Fruit fly (Drosophila melanogaster): ENCODE data around the gene Ugt49B2.

Ugt49B2 gene

DNA sequence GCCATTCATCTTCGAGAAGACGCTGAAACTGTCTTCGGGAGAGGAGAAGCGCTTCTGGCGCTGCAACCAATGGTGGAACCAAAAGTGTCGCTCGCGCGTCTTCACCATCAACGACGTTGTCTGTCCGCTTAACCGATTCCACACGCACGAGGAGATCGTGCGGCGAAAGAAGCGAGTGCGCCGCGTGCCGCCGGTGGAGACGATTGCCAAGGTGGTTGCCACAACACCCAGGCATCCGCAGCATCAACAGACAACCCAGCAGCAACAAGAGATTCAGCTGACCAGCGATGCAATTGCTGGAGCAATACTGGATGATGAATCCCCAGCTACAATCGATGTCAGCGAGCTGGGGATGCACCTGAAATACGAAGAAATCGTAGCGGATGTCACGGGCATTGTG lies 31.1 kb downstream of the Ugt49B2 start:
- no peak for TF ChIP-seq CG9139 (GFP tag; optimal IDR thresholded peaks at IDR 0.05)
- no peak for TF ChIP-seq pdm3 (GFP tag; optimal IDR thresholded peaks at IDR 0.05)
- no peak for TF ChIP-seq CG6163 (GFP tag; IDR thresholded peaks at IDR 0.05)
- TF ChIP-seq CG11294 (GFP tag; IDR thresholded peaks at IDR 0.05) = peak; percentile 32; the same call in 1 of the 2 replicates
- no peak for TF ChIP-seq net (GFP tag; optimal IDR thresholded peaks at IDR 0.05)
- no peak for TF ChIP-seq Sox102F (GFP tag; optimal IDR thresholded peaks at IDR 0.05)
- TF ChIP-seq CG6854 (GFP tag; optimal IDR thresholded peaks at IDR 0.05) = no peak
- no peak for TF ChIP-seq Hr38 (GFP tag; optimal IDR thresholded peaks at IDR 0.05)

DNA sequence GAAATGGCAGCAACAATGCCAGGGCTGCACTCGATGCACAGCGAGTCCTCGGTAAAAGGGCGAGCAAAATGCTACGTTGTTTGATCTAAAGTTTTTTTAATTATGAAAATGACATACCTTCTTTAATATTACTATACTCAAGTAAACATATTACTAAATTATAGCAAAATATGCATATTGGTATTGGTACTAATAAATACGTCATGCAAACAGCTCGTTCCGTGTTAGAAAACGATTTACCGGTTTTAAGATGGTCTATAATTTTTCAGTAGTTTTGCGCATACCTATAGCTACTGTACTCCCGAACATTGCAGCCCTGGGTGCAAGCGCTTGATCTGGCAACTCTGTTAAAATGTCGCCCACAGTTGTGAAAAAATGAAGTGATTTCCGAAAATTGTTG lies 34.3 kb downstream of the Ugt49B2 start:
- TF ChIP-seq Met (GFP tag; optimal IDR thresholded peaks at IDR 0.05) = peak; percentile 97
- peak; percentile 94 for TF ChIP-seq Gug (GFP tag; IDR thresholded peaks at IDR 0.05)
- TF ChIP-seq Hr4 (GFP tag; optimal IDR thresholded peaks at IDR 0.05) = peak; percentile 98
- peak; percentile 97 for TF ChIP-seq CG8319 (GFP tag; optimal IDR thresholded peaks at IDR 0.05)
- peak; percentile 93 for TF ChIP-seq Lpt (GFP tag; optimal IDR thresholded peaks at IDR 0.05)
- TF ChIP-seq pdm3 (GFP tag; optimal IDR thresholded peaks at IDR 0.05) = peak; percentile 98
- no peak for TF ChIP-seq vri (GFP tag; optimal IDR thresholded peaks at IDR 0.05)
- peak; percentile 97 for TF ChIP-seq CG3032 (tag; optimal IDR thresholded peaks at IDR 0.05)
- peak; percentile 97 for TF ChIP-seq achi (GFP tag; optimal IDR thresholded peaks at IDR 0.05)
- peak; percentile 98 for TF ChIP-seq CG10631 (GFP tag; optimal IDR thresholded peaks at IDR 0.05)
- no peak for TF ChIP-seq CG16779 (tag; optimal IDR thresholded peaks at IDR 0.05)
- peak; percentile 98 for TF ChIP-seq CG11902 (GFP tag; optimal IDR thresholded peaks at IDR 0.05)
- TF ChIP-seq Hr39 (GFP tag; optimal IDR thresholded peaks at IDR 0.05) = peak; percentile 98
- TF ChIP-seq Ets21C (GFP tag; optimal IDR thresholded peaks at IDR 0.05) = peak; percentile 96
- TF ChIP-seq CG4318 (GFP tag; optimal IDR thresholded peaks at IDR 0.05) = peak; percentile 94
- TF ChIP-seq topi (GFP tag; optimal IDR thresholded peaks at IDR 0.05) = peak; percentile 96
- peak; percentile 94 for TF ChIP-seq CG34406 (GFP tag; optimal IDR thresholded peaks at IDR 0.05)
- TF ChIP-seq CG3919 (GFP tag; optimal IDR thresholded peaks at IDR 0.05) = peak; percentile 96
- TF ChIP-seq CG15336 (GFP tag; IDR thresholded peaks at IDR 0.05) = peak; percentile 92
- peak; percentile 97 for TF ChIP-seq Sox15 (GFP tag; optimal IDR thresholded peaks at IDR 0.05)
- peak; percentile 98 for TF ChIP-seq cyc (GFP tag; optimal IDR thresholded peaks at IDR 0.05)
- TF ChIP-seq dsx (GFP tag; optimal IDR thresholded peaks at IDR 0.05; ENCODE audit: poor library complexity, severe bottlenecking) = peak; percentile 89
- no peak for TF ChIP-seq CG7368 (GFP tag; optimal IDR thresholded peaks at IDR 0.05)
- peak; percentile 93 for TF ChIP-seq CG11762 (GFP tag; optimal IDR thresholded peaks at IDR 0.05; ENCODE audit: insufficient read depth)
- TF ChIP-seq Sox14 (GFP tag; optimal IDR thresholded peaks at IDR 0.05) = peak; percentile 98
- TF ChIP-seq esn (GFP tag; optimal IDR thresholded peaks at IDR 0.05) = peak; percentile 98
- TF ChIP-seq CG8632 (GFP tag; optimal IDR thresholded peaks at IDR 0.05) = peak; percentile 93
- peak; percentile 99 for TF ChIP-seq Eip78C (GFP tag)
- peak; percentile 99 for TF ChIP-seq svp (GFP tag)
- TF ChIP-seq Eip75B (GFP tag; optimal IDR thresholded peaks at IDR 0.05) = peak; percentile 95
- no peak for TF ChIP-seq dac (GFP tag; optimal IDR thresholded peaks at IDR 0.05)
- TF ChIP-seq spab (GFP tag; optimal IDR thresholded peaks at IDR 0.05) = peak; percentile 91
- no peak for TF ChIP-seq CG6276 (GFP tag; optimal IDR thresholded peaks at IDR 0.05)
- TF ChIP-seq fkh (GFP tag; optimal IDR thresholded peaks at IDR 0.05) = no peak
- TF ChIP-seq CG10669 (GFP tag; optimal IDR thresholded peaks at IDR 0.05) = peak; percentile 94
- peak; percentile 90 for TF ChIP-seq CG1621 (tag; optimal IDR thresholded peaks at IDR 0.05)
- TF ChIP-seq fd85E (GFP tag; optimal IDR thresholded peaks at IDR 0.05) = peak; percentile 85
- peak; percentile 94 for TF ChIP-seq CG8119 (GFP tag; IDR thresholded peaks at IDR 0.05)
- TF ChIP-seq Eip93F (GFP tag; optimal IDR thresholded peaks at IDR 0.05) = peak; percentile 89
- peak; percentile 93 for TF ChIP-seq Ets96B (tag; optimal IDR thresholded peaks at IDR 0.05)
- TF ChIP-seq Hr38 (GFP tag; optimal IDR thresholded peaks at IDR 0.05) = peak; percentile 43
- TF ChIP-seq Sox102F (GFP tag; optimal IDR thresholded peaks at IDR 0.05) = peak; percentile 95
- TF ChIP-seq eg (GFP tag; IDR thresholded peaks at IDR 0.05) = peak; percentile 92; the same call in 2 of the 3 replicates
- peak; percentile 95 for TF ChIP-seq CG6792 (GFP tag; optimal IDR thresholded peaks at IDR 0.05)
- TF ChIP-seq Blimp-1 (GFP tag; optimal IDR thresholded peaks at IDR 0.05) = peak; percentile 91
- TF ChIP-seq acj6 (GFP tag; optimal IDR thresholded peaks at IDR 0.05) = peak; percentile 98

All from whole organism, prepupa.